Fruit fly (Drosophila melanogaster) whole organism, embryonic: Measurements from ENCODE around the gene CG32647.

Source experiments
- Asciz ChIP-seq: fragments of 200-800 bp; sonication (Bioruptor generic); optimal IDR thresholded peaks from 2 replicates; lab custom pipeline; 2017; ENCODE audit warnings: missing biosample characterization, mild to moderate bottlenecking, missing genetic modification characterization, missing genetic modification reagents
- B-H1 ChIP-seq: fragments of 200-800 bp; sonication (Bioruptor generic); IDR thresholded peaks from 3 replicates; pipeline ENCODE4 v1.3.6; 2022; ENCODE audit warnings: missing biosample characterization, missing genetic modification characterization
- CG10959 ChIP-seq: fragments of 200-800 bp; sonication (Bioruptor generic); IDR thresholded peaks from 2 replicates; pipeline ENCODE4 v1.3.6; 2022; ENCODE audit warnings: missing biosample characterization, missing genetic modification characterization
- CG11247 ChIP-seq: fragments of 200-800 bp; sonication (Bioruptor generic); IDR thresholded peaks from 2 replicates; pipeline ENCODE4 v1.3.6; 2022; ENCODE audit warnings: missing biosample characterization, missing genetic modification characterization
- CG11695 ChIP-seq: fragments of 200-800 bp; sonication (Bioruptor generic); IDR thresholded peaks from 3 replicates; pipeline ENCODE4 v1.3.6; 2022; ENCODE audit warnings: missing biosample characterization, missing genetic modification characterization
- CG12104 ChIP-seq: fragments of 200-800 bp; sonication (Bioruptor generic); optimal IDR thresholded peaks from 3 replicates; lab custom pipeline; 2016; ENCODE audit warnings: missing biosample characterization, missing genetic modification characterization
- CG1233 ChIP-seq: fragments of 200-800 bp; sonication (Bioruptor generic); optimal IDR thresholded peaks from 4 replicates; lab custom pipeline; 2018; ENCODE audit warnings: missing biosample characterization, mild to moderate bottlenecking, missing genetic modification characterization
- CG12769 ChIP-seq: fragments of 200-800 bp; sonication (Bioruptor generic); optimal IDR thresholded peaks from 2 replicates; lab custom pipeline; 2019; ENCODE audit warnings: missing biosample characterization, mild to moderate bottlenecking, missing genetic modification characterization, moderate library complexity
- CG12942 ChIP-seq: fragments of 200-800 bp; sonication (Bioruptor generic); optimal IDR thresholded peaks from 3 replicates; lab custom pipeline; 2016; ENCODE audit warnings: missing biosample characterization, missing genetic modification characterization
- CG13296 ChIP-seq: fragments of 200-800 bp; sonication (Bioruptor generic); optimal IDR thresholded peaks from 3 replicates; lab custom pipeline; 2018; ENCODE audit warnings: missing biosample characterization, mild to moderate bottlenecking, missing genetic modification characterization
- CG14441 ChIP-seq: fragments of 200-800 bp; sonication (Bioruptor generic); IDR thresholded peaks from 2 replicates; pipeline ENCODE4 v1.3.6; 2022; ENCODE audit warnings: missing biosample characterization, missing genetic modification characterization
- CG31388 ChIP-seq: fragments of 200-800 bp; sonication (Bioruptor generic); optimal IDR thresholded peaks from 2 replicates; lab custom pipeline; 2016; ENCODE audit warnings: missing biosample characterization, missing genetic modification characterization
- CG3281 ChIP-seq: fragments of 200-800 bp; sonication (Bioruptor generic); optimal IDR thresholded peaks from 3 replicates; lab custom pipeline; 2017; ENCODE audit warnings: missing biosample characterization, mild to moderate bottlenecking, missing genetic modification characterization
- CG34422 ChIP-seq: fragments of 200-800 bp; sonication (Bioruptor generic); IDR thresholded peaks from 3 replicates; pipeline ENCODE4 v1.3.6; 2022; ENCODE audit warnings: missing biosample characterization, missing genetic modification characterization
- CG3838 ChIP-seq: fragments of 200-800 bp; sonication (Bioruptor generic); optimal IDR thresholded peaks from 3 replicates; lab custom pipeline; 2016; ENCODE audit warnings: missing biosample characterization, missing genetic modification characterization
- CG3847 ChIP-seq: fragments of 200-800 bp; sonication (Bioruptor generic); IDR thresholded peaks from 2 replicates; pipeline ENCODE4 v1.3.6; 2022; ENCODE audit warnings: missing biosample characterization, missing genetic modification characterization
- CG3995 ChIP-seq: fragments of 200-800 bp; sonication (Bioruptor generic); optimal IDR thresholded peaks from 3 replicates; lab custom pipeline; 2016; ENCODE audit warnings: missing biosample characterization, missing genetic modification characterization
- CG4424 ChIP-seq: fragments of 200-800 bp; sonication (Bioruptor generic); optimal IDR thresholded peaks from 3 replicates; lab custom pipeline; 2016; ENCODE audit warnings: missing biosample characterization, missing genetic modification characterization
- CG6813 ChIP-seq: fragments of 200-800 bp; sonication (Bioruptor generic); optimal IDR thresholded peaks from 2 replicates; lab custom pipeline; 2017; ENCODE audit warnings: missing biosample characterization, missing genetic modification characterization, mild to moderate bottlenecking, moderate library complexity, missing genetic modification reagents
- CG8359 ChIP-seq: fragments of 200-800 bp; sonication (Bioruptor generic); optimal IDR thresholded peaks from 2 replicates; lab custom pipeline; 2017; ENCODE audit warnings: missing biosample characterization, mild to moderate bottlenecking, missing genetic modification characterization, borderline replicate concordance
- CHES-1-like ChIP-seq: fragments of 200-800 bp; sonication (Bioruptor generic); optimal IDR thresholded peaks from 2 replicates; lab custom pipeline; 2016; ENCODE audit warnings: missing biosample characterization, missing genetic modification characterization
- E2f1 ChIP-seq: fragments of 200-800 bp; sonication (Bioruptor generic); IDR thresholded peaks from 2 replicates; pipeline ENCODE4 v1.3.6; 2022; ENCODE audit warnings: missing biosample characterization, missing genetic modification characterization
- Elba2 ChIP-seq: fragments of 200-800 bp; sonication (Bioruptor generic); optimal IDR thresholded peaks from 3 replicates; lab custom pipeline; 2016; ENCODE audit warnings: missing biosample characterization, missing genetic modification characterization
- H2.0 ChIP-seq: fragments of 200-800 bp; sonication (Bioruptor generic); IDR thresholded peaks from 2 replicates; pipeline ENCODE4 v1.3.6; 2022; ENCODE audit warnings: missing biosample characterization, missing genetic modification characterization
- MTF-1 ChIP-seq: fragments of 200-800 bp; sonication (Bioruptor generic); optimal IDR thresholded peaks from 2 replicates; lab custom pipeline; 2018; ENCODE audit warnings: missing biosample characterization, mild to moderate bottlenecking, missing genetic modification characterization, borderline replicate concordance
- Mad ChIP-seq: fragments of 200-800 bp; sonication (Bioruptor generic); optimal IDR thresholded peaks from 2 replicates; lab custom pipeline; 2016; ENCODE audit warnings: missing biosample characterization, missing genetic modification characterization
- NC2β ChIP-seq: fragments of 200-800 bp; sonication (Bioruptor generic); optimal IDR thresholded peaks from 2 replicates; lab custom pipeline; 2016; ENCODE audit warnings: missing biosample characterization, missing genetic modification characterization
- ap ChIP-seq: fragments of 200-800 bp; sonication (Bioruptor generic); IDR thresholded peaks from 2 replicates; pipeline ENCODE4 v1.3.6; 2022; ENCODE audit warnings: missing biosample characterization, missing genetic modification characterization
- btn ChIP-seq: fragments of 200-800 bp; sonication (Bioruptor generic); optimal IDR thresholded peaks from 2 replicates; lab custom pipeline; 2016; ENCODE audit warnings: missing biosample characterization, missing genetic modification characterization
- cas ChIP-seq: fragments of 200-800 bp; sonication (Bioruptor generic); IDR thresholded peaks from 2 replicates; pipeline ENCODE4 v1.3.6; 2022; ENCODE audit warnings: missing biosample characterization, missing genetic modification characterization
- chinmo ChIP-seq: fragments of 200-800 bp; sonication (Bioruptor generic); IDR thresholded peaks from 4 replicates; pipeline ENCODE4 v1.3.6; 2022; ENCODE audit warnings: missing biosample characterization, missing genetic modification characterization; ENCODE audit not compliant: partially characterized antibody
- corto ChIP-seq: fragments of 200-800 bp; sonication (Bioruptor generic); optimal IDR thresholded peaks from 2 replicates; lab custom pipeline; 2016; ENCODE audit warnings: missing biosample characterization, mild to moderate bottlenecking, missing genetic modification characterization, moderate library complexity
- en ChIP-seq: fragments of 200-800 bp; sonication (Bioruptor generic); optimal IDR thresholded peaks from 2 replicates; lab custom pipeline; 2016; ENCODE audit warnings: missing biosample characterization, missing genetic modification characterization
- eve ChIP-seq, 2 experiments: fragments of >200 bp; optimal IDR thresholded peaks; 2 replicates each; lab custom pipeline; 2017; ENCODE audit warnings: missing biosample characterization in 2 of 2, missing genetic modification characterization in 2 of 2
- gcm2 ChIP-seq: fragments of 200-800 bp; sonication (Bioruptor generic); optimal IDR thresholded peaks from 2 replicates; lab custom pipeline; 2016; ENCODE audit warnings: missing biosample characterization, missing genetic modification characterization
- kay ChIP-seq: fragments of 200-800 bp; sonication (Bioruptor generic); optimal IDR thresholded peaks from 2 replicates; lab custom pipeline; 2016; ENCODE audit warnings: missing biosample characterization, missing genetic modification characterization
- maf-S ChIP-seq: fragments of 200-800 bp; sonication (Bioruptor generic); optimal IDR thresholded peaks from 2 replicates; lab custom pipeline; 2016; ENCODE audit warnings: missing biosample characterization, missing genetic modification characterization
- nom ChIP-seq: fragments of 200-800 bp; sonication (Bioruptor generic); optimal IDR thresholded peaks from 2 replicates; lab custom pipeline; 2017; ENCODE audit warnings: missing biosample characterization, missing genetic modification characterization, mild to moderate bottlenecking, moderate library complexity, missing genetic modification reagents
- pan ChIP-seq, 4 experiments: fragments of >200 bp in 3 of 4; fragments of 200-800 bp in 1 of 4; sonication (Bioruptor generic) in 1 of 4; optimal IDR thresholded peaks in 3 of 4; IDR thresholded peaks in 1 of 4; 2 replicates each; pipeline versions ENCODE4 v1.3.6 to Lab custom; 2017 to 2022; ENCODE audit warnings: missing biosample characterization in 2 of 4, missing genetic modification characterization in 2 of 4, mixed read lengths in 1 of 4
- scrt ChIP-seq: fragments of 200-800 bp; sonication (Bioruptor generic); optimal IDR thresholded peaks from 2 replicates; lab custom pipeline; 2018; ENCODE audit warnings: missing biosample characterization, mild to moderate bottlenecking, missing genetic modification characterization, moderate library complexity
- sr ChIP-seq: fragments of 200-800 bp; sonication (Bioruptor generic); IDR thresholded peaks from 3 replicates; pipeline ENCODE4 v1.3.6; 2022; ENCODE audit warnings: missing biosample characterization, missing genetic modification characterization
- trh ChIP-seq: fragments of 200-800 bp; sonication (Bioruptor generic); optimal IDR thresholded peaks from 2 replicates; lab custom pipeline; 2016; ENCODE audit warnings: missing biosample characterization, missing genetic modification characterization
- unpg ChIP-seq: fragments of 200-800 bp; sonication (Bioruptor generic); optimal IDR thresholded peaks from 3 replicates; lab custom pipeline; 2018; ENCODE audit warnings: missing biosample characterization, mild to moderate bottlenecking, missing genetic modification characterization, moderate library complexity
- wor ChIP-seq: fragments of 200-800 bp; sonication (Bioruptor generic); IDR thresholded peaks from 2 replicates; pipeline ENCODE4 v1.3.6; 2022; ENCODE audit warnings: missing biosample characterization, missing genetic modification characterization

The CG32647 gene

DNA sequence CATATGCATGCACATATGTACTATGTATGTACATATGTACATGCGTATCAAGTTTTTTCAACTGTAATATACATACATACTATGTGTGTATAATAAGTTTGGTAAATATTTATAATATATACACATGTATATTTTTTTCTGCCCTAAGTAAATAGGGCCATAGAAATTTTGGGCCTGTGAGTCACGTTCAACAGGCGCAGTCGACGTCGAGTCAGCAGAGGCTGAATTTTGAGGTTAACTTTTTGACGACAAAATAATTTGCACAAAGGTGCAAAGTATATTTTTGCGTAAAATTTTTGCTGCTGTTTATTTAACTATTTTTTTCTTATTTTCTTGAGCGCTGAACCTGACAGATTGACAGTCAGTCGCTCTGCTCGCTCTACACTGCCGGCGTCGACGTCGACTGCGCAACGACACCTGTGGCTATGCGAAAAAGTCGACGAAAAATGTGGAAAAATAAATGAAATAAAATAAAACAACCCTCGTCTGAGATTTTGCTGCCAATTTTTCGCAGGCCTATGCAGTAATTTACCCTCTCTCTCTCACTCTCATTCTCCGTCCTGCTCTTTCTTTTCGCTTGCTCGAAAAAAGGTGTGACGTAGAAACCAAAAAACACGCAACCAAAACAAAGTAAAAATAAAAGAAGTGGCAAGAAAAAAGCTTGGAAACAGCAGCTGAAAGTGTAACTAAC is 34.7 kb downstream of the CG32647 start (continued):
- TF ChIP-seq B-H1 (GFP tag; lab: Robert Waterston, UW), result no peak
- TF ChIP-seq nom (GFP tag; lab: Kevin White, UChicago), result peak; percentile 51
- peak; percentile 9 for TF ChIP-seq CG3281
- no peak for TF ChIP-seq en (GFP tag; lab: Kevin White, UChicago)
- TF ChIP-seq E2f1 (GFP tag; lab: Robert Waterston, UW), result no peak
- TF ChIP-seq sr (GFP tag; lab: Robert Waterston, UW), result no peak
- no peak for TF ChIP-seq CG1233 (GFP tag; lab: Kevin White, UChicago)
- no peak for TF ChIP-seq CG13296 (GFP tag; lab: Kevin White, UChicago)
- peak; percentile 41 for TF ChIP-seq Asciz (GFP tag; lab: Kevin White, UChicago)
- no peak for TF ChIP-seq maf-S (GFP tag; lab: Kevin White, UChicago)
- no peak for TF ChIP-seq CG12942
- no peak for TF ChIP-seq CG8359 (GFP tag; lab: Kevin White, UChicago)
- TF ChIP-seq NC2β (GFP tag; lab: Kevin White, UChicago), result no peak
- no peak for TF ChIP-seq CHES-1-like (GFP tag; lab: Kevin White, UChicago)
- no peak for TF ChIP-seq CG34422 (GFP tag; lab: Robert Waterston, UW)
- no peak for TF ChIP-seq CG14441 (GFP tag; lab: Robert Waterston, UW)
- TF ChIP-seq CG4424 (GFP tag; lab: Kevin White, UChicago), result no peak
- 0 out of 2 replicates have a peak, but pooled peaks have one; percentile 12 for TF ChIP-seq CG11247 (GFP tag; lab: Robert Waterston, UW)
- TF ChIP-seq CG3995 (GFP tag; lab: Kevin White, UChicago), result no peak
- TF ChIP-seq CG11695 (GFP tag; lab: Robert Waterston, UW), result no peak
- no peak for TF ChIP-seq CG31388 (GFP tag; lab: Kevin White, UChicago)
- no peak for TF ChIP-seq CG12769
- TF ChIP-seq scrt (GFP tag; lab: Kevin White, UChicago), result peak; percentile 89
- peak; percentile 24 for TF ChIP-seq CG6813 (GFP tag; lab: Kevin White, UChicago)
- TF ChIP-seq eve (GFP tag; optimal IDR thresholded peaks at IDR 0.05; lab: Kevin White, UChicago), result no peak
- no peak for TF ChIP-seq gcm2 (GFP tag; lab: Kevin White, UChicago)
- TF ChIP-seq btn (GFP tag; lab: Kevin White, UChicago), result no peak
- no peak for TF ChIP-seq ap (GFP tag; lab: Robert Waterston, UW)
- no peak for TF ChIP-seq unpg
- TF ChIP-seq CG3838, result no peak
- TF ChIP-seq CG3847 (GFP tag; lab: Robert Waterston, UW), result no peak
- TF ChIP-seq CG10959, result no peak
- no peak for TF ChIP-seq wor (GFP tag; lab: Robert Waterston, UW)
- TF ChIP-seq H2.0 (GFP tag; lab: Robert Waterston, UW), result no peak
- TF ChIP-seq corto (GFP tag; lab: Kevin White, UChicago), result peak; percentile 38
- no peak for TF ChIP-seq Elba2
- no peak for TF ChIP-seq chinmo (GFP tag; lab: Robert Waterston, UW)
- TF ChIP-seq CG12104 (GFP tag; lab: Kevin White, UChicago), result peak; percentile 6
- TF ChIP-seq MTF-1 (GFP tag; lab: Kevin White, UChicago), result peak; percentile 4
- TF ChIP-seq Mad (GFP tag; lab: Kevin White, UChicago), result no peak
- TF ChIP-seq cas, result no peak
- no peak for TF ChIP-seq pan (optimal IDR thresholded peaks at IDR 0.05; lab: Kevin White, UChicago)
- TF ChIP-seq pan (GFP tag; optimal IDR thresholded peaks at IDR 0.05 in 1 of 2, IDR thresholded peaks at IDR 0.05 in 1 of 2), result no peak
- no peak for TF ChIP-seq trh
- TF ChIP-seq kay (GFP tag; lab: Kevin White, UChicago), result peak; percentile 0
